Fruit fly (Drosophila melanogaster): ENCODE measurements around the gene Cftr.

The Cftr gene

dm6 chr3R:24572540-24573043, 28.9 kb upstream of the Cftr start (continued):
- peak; percentile 97 for TF ChIP-seq sug (tag; optimal IDR thresholded peaks at IDR 0.05)
- peak; percentile 99 for TF ChIP-seq CG13624 (GFP tag; optimal IDR thresholded peaks at IDR 0.05)
- peak; percentile 96 for TF ChIP-seq Fer2 (tag; optimal IDR thresholded peaks at IDR 0.05)
- peak; percentile 92 for TF ChIP-seq btn (GFP tag; optimal IDR thresholded peaks at IDR 0.05)
- peak; percentile 87 for TF ChIP-seq CG18011 (GFP tag; optimal IDR thresholded peaks at IDR 0.05)
- TF ChIP-seq cg (GFP tag; optimal IDR thresholded peaks at IDR 0.05): peak; percentile 67
- peak; percentile 97 for TF ChIP-seq CG17385 (GFP tag; optimal IDR thresholded peaks at IDR 0.05)
- TF ChIP-seq CG32532 (GFP tag; IDR thresholded peaks at IDR 0.05): peak; percentile 99
- peak; percentile 93 for TF ChIP-seq C15 (GFP tag; IDR thresholded peaks at IDR 0.05)
- peak; percentile 94 for TF ChIP-seq tx (GFP tag; optimal IDR thresholded peaks at IDR 0.05)
- TF ChIP-seq Vsx1 (GFP tag; optimal IDR thresholded peaks at IDR 0.05): peak; percentile 92
- TF ChIP-seq CG4820 (GFP tag; optimal IDR thresholded peaks at IDR 0.05): peak; percentile 96
- 0 out of 4 replicates have a peak, but pooled peaks have one; percentile 18 for TF ChIP-seq Dll (GFP tag; IDR thresholded peaks at IDR 0.05; ENCODE audit: partially characterized antibody)
- peak; percentile 59 for TF ChIP-seq ac (GFP tag; optimal IDR thresholded peaks at IDR 0.05)
- peak; percentile 98 for TF ChIP-seq ems (GFP tag; optimal IDR thresholded peaks at IDR 0.05)
- peak; percentile 95 for TF ChIP-seq ro (GFP tag; IDR thresholded peaks at IDR 0.05)
- TF ChIP-seq pzg (GFP tag; optimal IDR thresholded peaks at IDR 0.05): peak; percentile 26
- peak; percentile 93 for TF ChIP-seq kay (GFP tag; optimal IDR thresholded peaks at IDR 0.05)
- peak; percentile 96 for TF ChIP-seq CG12071 (GFP tag; optimal IDR thresholded peaks at IDR 0.05)
- peak; percentile 87 for TF ChIP-seq CG4404 (GFP tag; IDR thresholded peaks at IDR 0.05)
- peak; percentile 93 for TF ChIP-seq CG3065 (GFP tag; optimal IDR thresholded peaks at IDR 0.05)
- TF ChIP-seq crc (GFP tag; optimal IDR thresholded peaks at IDR 0.05): peak; percentile 92
- peak; percentile 91 for TF ChIP-seq Bdp1 (GFP tag; optimal IDR thresholded peaks at IDR 0.05)
- TF ChIP-seq CG34224 (GFP tag; IDR thresholded peaks at IDR 0.05; ENCODE audit: partially characterized antibody): 0 out of 3 replicates have a peak, but pooled peaks have one; percentile 8
- peak; percentile 86 for TF ChIP-seq CG10431 (GFP tag; optimal IDR thresholded peaks at IDR 0.05)
- TF ChIP-seq CG10979 (tag; optimal IDR thresholded peaks at IDR 0.05): peak; percentile 96
- TF ChIP-seq vnd (GFP tag; IDR thresholded peaks at IDR 0.05; ENCODE audit: partially characterized antibody): no peak
- peak; percentile 96 for TF ChIP-seq CG5245 (GFP tag; optimal IDR thresholded peaks at IDR 0.05)
- TF ChIP-seq Eip74EF (GFP tag; optimal IDR thresholded peaks at IDR 0.05): peak in 1 of 2 experiments; percentile 98
- no peak for TF ChIP-seq h (optimal IDR thresholded peaks at IDR 0.05)
- peak; percentile 93; the same call in 1 of the 2 replicates for TF ChIP-seq Lim3 (GFP tag; IDR thresholded peaks at IDR 0.05)
- peak; percentile 70 for TF ChIP-seq CG9876 (GFP tag; optimal IDR thresholded peaks at IDR 0.05)
- peak; percentile 94 for TF ChIP-seq CG8089 (GFP tag; optimal IDR thresholded peaks at IDR 0.05)
- TF ChIP-seq CG6791 (GFP tag; IDR thresholded peaks at IDR 0.05; ENCODE audit: partially characterized antibody): no peak
- peak; percentile 99 for TF ChIP-seq CG10366 (GFP tag; IDR thresholded peaks at IDR 0.05)
- TF ChIP-seq CG7928 (GFP tag; optimal IDR thresholded peaks at IDR 0.05): peak; percentile 79
- peak; percentile 95 for TF ChIP-seq CG10147 (GFP tag; optimal IDR thresholded peaks at IDR 0.05)
- peak; percentile 98 for TF ChIP-seq CG13296 (GFP tag; optimal IDR thresholded peaks at IDR 0.05)
- TF ChIP-seq CG32767 (GFP tag; IDR thresholded peaks at IDR 0.05): peak; percentile 98
- peak; percentile 96 for TF ChIP-seq maf-S (GFP tag; optimal IDR thresholded peaks at IDR 0.05)
- peak; percentile 97 for TF ChIP-seq CG18476 (GFP tag; optimal IDR thresholded peaks at IDR 0.05)
- TF ChIP-seq CG10543 (GFP tag; optimal IDR thresholded peaks at IDR 0.05): peak; percentile 98
- peak; percentile 98 for TF ChIP-seq B-H1 (GFP tag; IDR thresholded peaks at IDR 0.05)
- TF ChIP-seq Ravus (GFP tag; IDR thresholded peaks at IDR 0.05): peak; percentile 94
- TF ChIP-seq nau (GFP tag; optimal IDR thresholded peaks at IDR 0.05): peak; percentile 96
- TF ChIP-seq CG10654 (GFP tag; optimal IDR thresholded peaks at IDR 0.05): peak; percentile 95
- TF ChIP-seq CG15073 (GFP tag; optimal IDR thresholded peaks at IDR 0.05): peak; percentile 84
- TF ChIP-seq Dip3 (GFP tag; optimal IDR thresholded peaks at IDR 0.05): peak; percentile 96
- TF ChIP-seq wek (GFP tag; optimal IDR thresholded peaks at IDR 0.05): peak; percentile 78
- TF ChIP-seq CG14014 (GFP tag; IDR thresholded peaks at IDR 0.05): peak; percentile 99
